Fruit fly (Drosophila melanogaster) whole organism, embryonic: ENCODE measurements around the gene Agpat4.
A peak's percentile ranks its signal among the peaks of the same experiment; 100 is the strongest.

Experiments
- Awh ChIP-seq: fragments of 200-800 bp; sonication (Bioruptor generic); IDR thresholded peaks from 2 replicates; pipeline ENCODE4, ENCODE4 v1.3.6; 2022; ENCODE audit warnings: missing biosample characterization, missing genetic modification characterization
- B-H2 ChIP-seq: fragments of 200-800 bp; sonication (Bioruptor generic); optimal IDR thresholded peaks from 2 replicates; lab custom pipeline; 2018; ENCODE audit warnings: missing biosample characterization, mild to moderate bottlenecking, missing genetic modification characterization
- CG11456 ChIP-seq: fragments of 200-800 bp; sonication (Bioruptor generic); IDR thresholded peaks from 3 replicates; pipeline ENCODE4 v1.3.6; 2022; ENCODE audit warnings: missing biosample characterization, missing genetic modification characterization
- CG11723 ChIP-seq: fragments of 200-800 bp; sonication (Bioruptor generic); optimal IDR thresholded peaks from 2 replicates; lab custom pipeline; 2017; ENCODE audit warnings: missing biosample characterization, mild to moderate bottlenecking, missing genetic modification characterization
- CG1233 ChIP-seq: fragments of 200-800 bp; sonication (Bioruptor generic); optimal IDR thresholded peaks from 4 replicates; lab custom pipeline; 2018; ENCODE audit warnings: missing biosample characterization, mild to moderate bottlenecking, missing genetic modification characterization
- CG1792 ChIP-seq: fragments of 200-800 bp; sonication (Bioruptor generic); optimal IDR thresholded peaks from 2 replicates; lab custom pipeline; 2016; ENCODE audit warnings: missing biosample characterization, missing genetic modification characterization
- CG18011 ChIP-seq: fragments of 200-800 bp; sonication (Bioruptor generic); optimal IDR thresholded peaks from 2 replicates; lab custom pipeline; 2017; ENCODE audit warnings: missing biosample characterization, missing genetic modification characterization, mild to moderate bottlenecking, moderate library complexity, missing genotype
- CG2678 ChIP-seq: fragments of 200-800 bp; sonication (Bioruptor generic); optimal IDR thresholded peaks from 3 replicates; lab custom pipeline; 2019; ENCODE audit warnings: missing biosample characterization, mild to moderate bottlenecking, missing genetic modification characterization, moderate library complexity
- CG30431 ChIP-seq: fragments of 200-800 bp; sonication (Bioruptor generic); optimal IDR thresholded peaks from 2 replicates; lab custom pipeline; 2017; ENCODE audit warnings: missing biosample characterization, missing genetic modification characterization
- CG34422 ChIP-seq: fragments of 200-800 bp; sonication (Bioruptor generic); IDR thresholded peaks from 3 replicates; pipeline ENCODE4 v1.3.6; 2022; ENCODE audit warnings: missing biosample characterization, missing genetic modification characterization
- CG6272 ChIP-seq: fragments of 200-800 bp; sonication (Bioruptor generic); IDR thresholded peaks from 2 replicates; pipeline ENCODE4 v1.3.6; 2022; ENCODE audit warnings: missing biosample characterization, missing genetic modification characterization
- CG7928 ChIP-seq: fragments of 200-800 bp; sonication (Bioruptor generic); optimal IDR thresholded peaks from 2 replicates; lab custom pipeline; 2017; ENCODE audit warnings: missing biosample characterization, mild to moderate bottlenecking, missing genetic modification characterization
- CG9437 ChIP-seq: fragments of 200-800 bp; sonication (Bioruptor generic); optimal IDR thresholded peaks from 2 replicates; lab custom pipeline; 2018; ENCODE audit warnings: missing biosample characterization, mild to moderate bottlenecking, missing genetic modification characterization
- CG9727 ChIP-seq: fragments of 200-800 bp; sonication (Bioruptor generic); optimal IDR thresholded peaks from 3 replicates; lab custom pipeline; 2017; ENCODE audit warnings: missing biosample characterization, mild to moderate bottlenecking, missing genetic modification characterization
- CG9797 ChIP-seq: fragments of 200-800 bp; sonication (Bioruptor generic); optimal IDR thresholded peaks from 3 replicates; lab custom pipeline; 2018; ENCODE audit warnings: missing biosample characterization, mild to moderate bottlenecking, missing genetic modification characterization
- Dek ChIP-seq: fragments of 200-800 bp; sonication (Bioruptor generic); optimal IDR thresholded peaks from 3 replicates; lab custom pipeline; 2019; ENCODE audit warnings: missing biosample characterization, mild to moderate bottlenecking, missing genetic modification characterization, moderate library complexity
- Fer2 ChIP-seq: fragments of 200-800 bp; sonication (Bioruptor generic); optimal IDR thresholded peaks from 2 replicates; lab custom pipeline; 2018; ENCODE audit warnings: missing biosample characterization, mild to moderate bottlenecking, missing genetic modification characterization, moderate library complexity
- HLHmδ ChIP-seq: fragments of 200-800 bp; sonication (Bioruptor generic); optimal IDR thresholded peaks from 2 replicates; lab custom pipeline; 2018; ENCODE audit warnings: missing biosample characterization, mild to moderate bottlenecking, missing genetic modification characterization, moderate library complexity
- Hmr ChIP-seq: fragments of 200-800 bp; sonication (Bioruptor generic); optimal IDR thresholded peaks from 3 replicates; lab custom pipeline; 2017; ENCODE audit warnings: mild to moderate bottlenecking, missing biosample characterization, missing genetic modification reagents, missing genetic modification characterization
- Max ChIP-seq: fragments of 200-800 bp; sonication (Bioruptor generic); optimal IDR thresholded peaks from 2 replicates; lab custom pipeline; 2016; ENCODE audit warnings: missing biosample characterization, mild to moderate bottlenecking, missing genetic modification characterization
- Mes4 ChIP-seq: fragments of 200-800 bp; sonication (Bioruptor generic); optimal IDR thresholded peaks from 2 replicates; lab custom pipeline; 2016; ENCODE audit warnings: missing biosample characterization, missing genetic modification characterization
- Neu2 ChIP-seq: fragments of 200-800 bp; sonication (Bioruptor generic); optimal IDR thresholded peaks from 3 replicates; lab custom pipeline; 2016; ENCODE audit warnings: missing biosample characterization, missing genetic modification characterization, borderline replicate concordance
- Poxn ChIP-seq: fragments of 200-800 bp; sonication (Bioruptor generic); IDR thresholded peaks from 2 replicates; pipeline ENCODE4 v1.3.6; 2022; ENCODE audit warnings: missing biosample characterization, missing genetic modification characterization
- Rfx ChIP-seq: fragments of 200-800 bp; sonication (Bioruptor generic); IDR thresholded peaks from 2 replicates; pipeline ENCODE4 v1.3.6; 2022; ENCODE audit warnings: missing biosample characterization, missing genetic modification characterization
- Six4 ChIP-seq: fragments of 200-800 bp; sonication (Bioruptor generic); optimal IDR thresholded peaks from 2 replicates; lab custom pipeline; 2016; ENCODE audit warnings: missing biosample characterization, missing genetic modification characterization
- Sox102F ChIP-seq: fragments of 200-800 bp; sonication (Bioruptor generic); optimal IDR thresholded peaks from 2 replicates; lab custom pipeline; 2018; ENCODE audit warnings: missing biosample characterization, mild to moderate bottlenecking, missing genetic modification characterization, moderate library complexity
- Vsx1 ChIP-seq: fragments of 200-800 bp; sonication (Bioruptor generic); optimal IDR thresholded peaks from 2 replicates; lab custom pipeline; 2017; ENCODE audit warnings: missing biosample characterization, mild to moderate bottlenecking, missing genetic modification characterization, missing genetic modification reagents
- amos ChIP-seq: fragments of 200-800 bp; sonication (Bioruptor generic); IDR thresholded peaks from 2 replicates; pipeline ENCODE4 v1.3.6; 2022; ENCODE audit warnings: missing biosample characterization, missing genetic modification characterization; ENCODE audit not compliant: partially characterized antibody
- bowl ChIP-seq: fragments of 200-800 bp; sonication (Bioruptor generic); IDR thresholded peaks from 2 replicates; pipeline ENCODE4 v1.3.6; 2022; ENCODE audit warnings: missing biosample characterization, missing genetic modification characterization
- br ChIP-seq: fragments of >200 bp; optimal IDR thresholded peaks from 2 replicates; lab custom pipeline; 2017
- cad ChIP-seq: fragments of >200 bp; optimal IDR thresholded peaks from 2 replicates; lab custom pipeline; 2017; ENCODE audit warnings: missing biosample characterization, missing genetic modification characterization
- chm ChIP-seq: fragments of 200-800 bp; sonication (Bioruptor generic); IDR thresholded peaks from 2 replicates; pipeline ENCODE4 v1.3.6; 2022; ENCODE audit warnings: missing biosample characterization, missing genetic modification characterization
- ci ChIP-seq: fragments of 200-800 bp; sonication (Bioruptor generic); IDR thresholded peaks from 3 replicates; pipeline ENCODE4 v1.3.6; 2022; ENCODE audit warnings: missing biosample characterization, missing genetic modification characterization
- dmrt99B ChIP-seq: fragments of 200-800 bp; sonication (Bioruptor generic); optimal IDR thresholded peaks from 2 replicates; lab custom pipeline; 2018; ENCODE audit warnings: missing biosample characterization, mild to moderate bottlenecking, missing genetic modification characterization, moderate library complexity
- fd3F ChIP-seq: fragments of 200-800 bp; sonication (Bioruptor generic); optimal IDR thresholded peaks from 2 replicates; lab custom pipeline; 2018; ENCODE audit warnings: missing biosample characterization, mild to moderate bottlenecking, missing genetic modification characterization, moderate library complexity
- gsb ChIP-seq: fragments of 200-800 bp; sonication (Bioruptor generic); IDR thresholded peaks from 2 replicates; pipeline ENCODE4 v1.3.6; 2022; ENCODE audit warnings: missing biosample characterization, missing genetic modification characterization
- knrl ChIP-seq: fragments of 200-800 bp; sonication (Bioruptor generic); IDR thresholded peaks from 3 replicates; pipeline ENCODE4 v1.3.6; 2022; ENCODE audit warnings: missing biosample characterization, missing genetic modification characterization; ENCODE audit not compliant: partially characterized antibody
- luna ChIP-seq: fragments of 200-800 bp; sonication (Bioruptor generic); optimal IDR thresholded peaks from 2 replicates; lab custom pipeline; 2016; ENCODE audit warnings: missing biosample characterization, missing genetic modification characterization
- maf-S ChIP-seq: fragments of 200-800 bp; sonication (Bioruptor generic); optimal IDR thresholded peaks from 2 replicates; lab custom pipeline; 2016; ENCODE audit warnings: missing biosample characterization, missing genetic modification characterization
- nau ChIP-seq: fragments of 200-800 bp; sonication (Bioruptor generic); optimal IDR thresholded peaks from 3 replicates; lab custom pipeline; 2017; ENCODE audit warnings: missing biosample characterization, mild to moderate bottlenecking, missing genetic modification characterization, missing genetic modification reagents
- nerfin-1 ChIP-seq: fragments of 200-800 bp; sonication (Bioruptor generic); optimal IDR thresholded peaks from 3 replicates; lab custom pipeline; 2019; ENCODE audit warnings: missing biosample characterization, mild to moderate bottlenecking, missing genetic modification characterization, moderate library complexity
- nerfin-2 ChIP-seq: fragments of 200-800 bp; sonication (Bioruptor generic); IDR thresholded peaks from 2 replicates; pipeline ENCODE4 v1.3.6; 2022; ENCODE audit warnings: missing biosample characterization, missing genetic modification characterization; ENCODE audit not compliant: partially characterized antibody
- pum ChIP-seq: fragments of 200-800 bp; sonication (Bioruptor generic); optimal IDR thresholded peaks from 2 replicates; lab custom pipeline; 2016; ENCODE audit warnings: missing biosample characterization, missing genetic modification characterization
- ranshi ChIP-seq: fragments of 200-800 bp; sonication (Bioruptor generic); IDR thresholded peaks from 2 replicates; pipeline ENCODE4 v1.3.6; 2022; ENCODE audit warnings: missing biosample characterization, missing genetic modification characterization
- sc ChIP-seq, 3 experiments: fragments of >200 bp in 2 of 3; fragments of 200-800 bp in 1 of 3; sonication (Bioruptor generic) in 1 of 3; optimal IDR thresholded peaks; 2 replicates in 2 of 3; 3 replicates in 1 of 3; lab custom pipeline; 2017; ENCODE audit warnings: mild to moderate bottlenecking in 1 of 3, missing biosample characterization in 1 of 3, missing genetic modification characterization in 1 of 3, missing genetic modification reagents in 1 of 3
- tin ChIP-seq: fragments of 200-800 bp; sonication (Bioruptor generic); optimal IDR thresholded peaks from 3 replicates; lab custom pipeline; 2016; ENCODE audit warnings: missing biosample characterization, missing genetic modification characterization
- tna ChIP-seq: fragments of 200-800 bp; sonication (Bioruptor generic); IDR thresholded peaks from 2 replicates; pipeline ENCODE4 v1.3.6; 2022; ENCODE audit warnings: missing biosample characterization, missing genetic modification characterization; ENCODE audit not compliant: partially characterized antibody
- yki ChIP-seq: fragments of >200 bp; optimal IDR thresholded peaks from 3 replicates; lab custom pipeline; 2018

Gene Agpat4

dm6 chr3L:16377768-16378764 lies 3.3 kb downstream of the Agpat4 start, which contains the start of gene roq (continued):
- TF ChIP-seq bowl (no peak), tin (GFP tag; lab: Kevin White, UChicago) (no peak), CG1792 (GFP tag; lab: Kevin White, UChicago) (no peak), dmrt99B (tag; lab: Kevin White, UChicago) (no peak), Rfx (no peak), yki (no peak), CG9797 (peak; percentile 95), nerfin-2 (GFP tag; lab: Robert Waterston, UW) (peak; percentile 65; the same call in 1 of the 2 replicates), Fer2 (tag; lab: Kevin White, UChicago) (no peak), ci (GFP tag; lab: Robert Waterston, UW) (0 out of 3 replicates have a peak, but pooled peaks have one; percentile 6), sc (optimal IDR thresholded peaks at IDR 0.05; lab: Kevin White, UChicago) (no peak), sc (GFP tag; optimal IDR thresholded peaks at IDR 0.05; lab: Kevin White, UChicago) (no peak), gsb (GFP tag; lab: Robert Waterston, UW) (no peak), pum (GFP tag; lab: Kevin White, UChicago) (no peak), Neu2 (GFP tag; lab: Kevin White, UChicago) (no peak), CG6272 (GFP tag; lab: Robert Waterston, UW) (no peak), Awh (GFP tag; lab: Robert Waterston, UW) (no peak), chm (GFP tag; lab: Robert Waterston, UW) (no peak), CG18011 (GFP tag; lab: Kevin White, UChicago) (peak; percentile 24), Sox102F (GFP tag; lab: Kevin White, UChicago) (no peak), CG9437 (GFP tag; lab: Kevin White, UChicago) (peak; percentile 95), knrl (GFP tag; lab: Robert Waterston, UW) (peak; percentile 50; the same call in 1 of the 3 replicates), CG11456 (GFP tag; lab: Robert Waterston, UW) (no peak), br (lab: Kevin White, UChicago) (no peak), Dek (tag; lab: Kevin White, UChicago) (no peak), cad (GFP tag; lab: Kevin White, UChicago) (peak; percentile 3), CG7928 (GFP tag; lab: Kevin White, UChicago) (no peak), Vsx1 (GFP tag; lab: Kevin White, UChicago) (no peak), HLHmδ (GFP tag; lab: Kevin White, UChicago) (peak; percentile 6), CG34422 (peak; percentile 37; the same call in 1 of the 3 replicates), nerfin-1 (tag; lab: Kevin White, UChicago) (no peak), tna (GFP tag; lab: Robert Waterston, UW) (peak; percentile 46), Poxn (no peak), amos (GFP tag; lab: Robert Waterston, UW) (peak; percentile 59; the same call in 1 of the 2 replicates), luna (GFP tag; lab: Kevin White, UChicago) (no peak), Six4 (GFP tag; lab: Kevin White, UChicago) (no peak), CG30431 (GFP tag; lab: Kevin White, UChicago) (no peak), CG11723 (GFP tag; lab: Kevin White, UChicago) (no peak), CG1233 (GFP tag; lab: Kevin White, UChicago) (no peak), maf-S (no peak), Max (no peak), CG9727 (GFP tag; lab: Kevin White, UChicago) (no peak), CG2678 (tag; lab: Kevin White, UChicago) (no peak), B-H2 (GFP tag; lab: Kevin White, UChicago) (no peak), ranshi (GFP tag; lab: Robert Waterston, UW) (no peak), Hmr (GFP tag; lab: Kevin White, UChicago) (no peak), nau (GFP tag; lab: Kevin White, UChicago) (no peak), fd3F (GFP tag; lab: Kevin White, UChicago) (no peak), Mes4 (GFP tag; lab: Kevin White, UChicago) (no peak)
